Worm (Caenorhabditis elegans) whole organism, early embryonic: ENCODE data around the gene F22E5.21.
"Not testable (repeated sequence)": the region's sequence is repeated elsewhere in the genome, so short reads cannot be mapped to it uniquely, and the experiment has no call there.

Source experiments
- B0310.2 ChIP-seq: sonication (generic microtip); optimal IDR thresholded peaks from 2 replicates; lab custom pipeline; 2016; ENCODE audit warnings: mild to moderate bottlenecking, missing genetic modification characterization, missing compliant biosample characterization
- F13C5.2 ChIP-seq: sonication (generic microtip); optimal IDR thresholded peaks from 2 replicates; lab custom pipeline; 2017; ENCODE audit warnings: mild to moderate bottlenecking, missing genetic modification characterization, inconsistent platforms, missing compliant biosample characterization
- aly-1 ChIP-seq: sonication (generic microtip); optimal IDR thresholded peaks from 2 replicates; lab custom pipeline; 2016; ENCODE audit warnings: missing genetic modification characterization, missing compliant biosample characterization
- ama-1 ChIP-seq: fragments of 150-350 bp; optimal IDR thresholded peaks from 2 replicates; lab custom pipeline; 2014
- ceh-13 ChIP-seq: fragments of 200-800 bp; sonication (Bioruptor generic); optimal IDR thresholded peaks from 2 replicates; lab custom pipeline; 2018; ENCODE audit warnings: mild to moderate bottlenecking, missing genetic modification characterization, missing compliant biosample characterization
- ceh-36 ChIP-seq: sonication (generic microtip); optimal IDR thresholded peaks from 2 replicates; lab custom pipeline; 2016; ENCODE audit warnings: missing genetic modification characterization, inconsistent platforms, missing compliant biosample characterization
- ets-7 ChIP-seq: sonication (generic microtip); optimal IDR thresholded peaks from 2 replicates; lab custom pipeline; 2016; ENCODE audit warnings: missing genotype, missing genetic modification characterization, missing compliant biosample characterization
- flt-1 ChIP-seq: fragments of 200-800 bp; sonication (Bioruptor generic); IDR thresholded peaks from 2 replicates; pipeline ENCODE4 v1.3.6; 2022; ENCODE audit warnings: missing genetic modification characterization, missing compliant biosample characterization
- hmbx-1 ChIP-seq: sonication (generic microtip); optimal IDR thresholded peaks from 2 replicates; lab custom pipeline; 2016; ENCODE audit warnings: mild to moderate bottlenecking, missing genetic modification characterization, missing compliant biosample characterization
- hmg-4 ChIP-seq: fragments of 200-800 bp; sonication (Bioruptor generic); optimal IDR thresholded peaks from 2 replicates; lab custom pipeline; 2018; ENCODE audit warnings: mild to moderate bottlenecking, missing genetic modification characterization, missing compliant biosample characterization
- hnd-1 ChIP-seq: sonication (generic microtip); optimal IDR thresholded peaks from 2 replicates; lab custom pipeline; 2016; ENCODE audit warnings: missing genetic modification characterization, missing compliant biosample characterization
- pes-1 ChIP-seq: fragments of 200-800 bp; sonication (Bioruptor generic); IDR thresholded peaks from 2 replicates; pipeline ENCODE4 v1.3.6; 2022; ENCODE audit warnings: missing genetic modification reagents, missing genetic modification characterization, missing compliant biosample characterization
- scrt-1 ChIP-seq: fragments of 200-800 bp; sonication (Bioruptor generic); IDR thresholded peaks from 2 replicates; pipeline ENCODE4 v1.3.6; 2022; ENCODE audit warnings: missing genetic modification characterization, missing compliant biosample characterization
- sea-1 ChIP-seq: fragments of 200-800 bp; sonication (Bioruptor generic); conservative IDR thresholded peaks from 2 replicates; pipeline ENCODE4 v1.3.6; 2022; ENCODE audit warnings: missing genetic modification characterization, missing compliant biosample characterization
- tbx-11 ChIP-seq: fragments of 200-800 bp; sonication (Bioruptor generic); IDR thresholded peaks from 2 replicates; pipeline ENCODE4 v1.3.6; 2022; ENCODE audit warnings: missing genetic modification characterization, missing compliant biosample characterization
- tbx-37 ChIP-seq: fragments of 200-800 bp; sonication (Bioruptor generic); conservative IDR thresholded peaks from 2 replicates; pipeline ENCODE4 v1.3.6; 2022; ENCODE audit warnings: missing genetic modification reagents, missing genetic modification characterization, missing compliant biosample characterization
- tra-4 ChIP-seq: sonication (generic microtip); optimal IDR thresholded peaks from 2 replicates; lab custom pipeline; 2017; ENCODE audit warnings: missing genetic modification characterization, missing compliant biosample characterization

Gene F22E5.21

DNA sequence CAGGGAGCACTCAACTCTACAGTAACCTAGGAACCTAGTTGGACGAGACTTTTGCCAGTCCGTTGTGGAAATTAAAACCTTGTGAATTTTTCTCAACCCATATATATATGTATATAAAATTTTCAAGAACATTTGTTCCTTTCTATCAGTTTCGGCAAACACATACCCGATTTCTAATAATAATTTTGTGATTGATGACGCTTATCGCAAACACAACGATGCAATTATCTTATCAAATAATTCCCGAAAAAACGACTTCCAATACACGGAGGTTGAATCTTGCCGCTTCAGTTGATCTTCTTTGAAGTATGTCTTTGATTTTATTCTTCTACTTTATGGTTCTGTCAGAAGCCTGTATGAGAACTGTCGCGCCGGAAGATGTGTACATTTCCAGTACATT lies 27.8 kb upstream of the F22E5.21 start, which contains the start of gene F22E5.2:
Gene F22E5.2, plus strand, starts transcription at position 301 of the 400 bp plus-strand sequence.
- not testable (repeated sequence) for TF ChIP-seq ceh-36; tra-4 (tag; lab: Kevin White, UChicago); scrt-1 (GFP tag; lab: Robert Waterston, UW)

DNA sequence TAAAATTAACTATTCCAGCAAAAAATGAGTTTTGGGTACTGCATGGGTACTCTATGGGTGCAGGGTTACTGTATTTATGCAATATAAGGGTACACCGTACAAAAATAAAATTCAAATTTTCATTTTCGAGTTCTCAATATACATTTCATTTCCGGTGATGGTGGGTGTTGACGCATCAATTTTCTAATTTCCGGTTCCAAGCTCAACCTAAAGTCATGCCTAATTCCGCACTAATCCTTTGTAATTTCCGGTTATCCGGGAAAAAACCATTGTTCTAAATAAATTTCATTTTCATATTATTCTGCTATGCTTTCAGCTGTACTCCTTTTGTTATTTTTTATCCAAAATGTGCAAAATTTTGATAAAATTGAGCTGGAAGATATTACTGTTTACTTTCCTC lies 22.1 kb upstream of the F22E5.21 start, which contains the start of gene gcy-21:
Gene gcy-21, plus strand, starts transcription at position 301 of the 400 bp plus-strand sequence.
- no peak for TF ChIP-seq hnd-1
- TF ChIP-seq sea-1 (GFP tag; lab: Robert Waterston, UW) = no peak
- no peak for TF ChIP-seq B0310.2 (tag; lab: Kevin White, UChicago)
- TF ChIP-seq tbx-11 (GFP tag; lab: Robert Waterston, UW) = no peak
- no peak for TF ChIP-seq aly-1 (tag; lab: Kevin White, UChicago)
- TF ChIP-seq ama-1 (lab: Kevin White, UChicago) = no peak
- TF ChIP-seq ceh-36 = no peak
- no peak for TF ChIP-seq hmbx-1

DNA sequence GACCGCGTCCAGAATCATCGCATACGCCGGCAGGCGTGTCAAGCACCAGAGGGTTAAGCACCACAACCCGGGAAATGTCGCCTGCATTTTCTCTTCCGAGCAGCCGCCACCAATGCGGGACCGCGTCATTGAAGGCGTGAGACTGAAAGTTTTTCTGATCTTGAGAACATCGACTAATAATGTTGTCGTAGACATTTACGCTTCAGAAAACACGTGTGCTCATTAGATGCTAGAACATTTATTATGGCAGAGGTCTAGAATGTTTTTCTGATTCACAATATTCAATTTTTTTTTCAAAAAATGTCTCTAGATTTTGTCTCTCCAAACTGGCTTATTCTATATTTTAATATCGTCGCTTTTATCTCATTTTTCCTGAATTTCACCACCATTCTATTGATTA lies 19.3 kb upstream of the F22E5.21 start, which contains the start of gene sri-47:
Gene sri-47, plus strand, starts transcription at position 301 of the 400 bp plus-strand sequence.
- TF ChIP-seq ets-7 (no peak), hnd-1 (no peak), ceh-13 (no peak), sea-1 (GFP tag; lab: Robert Waterston, UW) (no peak), F13C5.2 (tag; lab: Kevin White, UChicago) (no peak), pes-1 (GFP tag; lab: Robert Waterston, UW) (no peak), tra-4 (tag; lab: Kevin White, UChicago) (no peak)

DNA sequence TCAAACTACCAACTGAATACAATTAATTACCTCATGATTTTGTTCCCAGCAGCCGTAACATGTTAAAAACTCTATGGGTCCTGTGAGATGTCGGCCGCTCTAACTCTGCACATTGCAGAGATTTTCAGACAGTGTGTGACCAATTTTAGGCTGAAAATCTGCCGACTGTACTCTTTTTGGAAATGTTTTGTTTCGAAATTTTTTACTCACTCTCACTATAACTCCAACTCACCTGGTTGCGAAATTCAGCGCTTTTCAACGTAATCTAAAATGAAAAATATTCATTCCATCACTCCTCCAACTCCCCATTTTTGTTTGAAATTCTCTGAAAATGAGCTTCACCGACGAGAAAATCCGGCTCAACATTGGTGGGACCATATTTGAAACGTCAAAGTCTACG lies 12.3 kb upstream of the F22E5.21 start, which contains the start of the genes F22E5.13 and F22E5.6:
Gene F22E5.13, minus strand, starts transcription at position 101 of the 400 bp plus-strand sequence.
Gene F22E5.6, plus strand, starts transcription at position 297 of the 400 bp plus-strand sequence.
- no peak for TF ChIP-seq B0310.2 (tag; lab: Kevin White, UChicago)
- no peak for TF ChIP-seq scrt-1 (GFP tag; lab: Robert Waterston, UW)
- no peak for TF ChIP-seq pes-1 (GFP tag; lab: Robert Waterston, UW)
- TF ChIP-seq flt-1 (GFP tag; lab: Robert Waterston, UW) = no peak
- TF ChIP-seq ceh-13 = no peak
- TF ChIP-seq hmg-4 (GFP tag; lab: Kevin White, UChicago) = no peak
- no peak for TF ChIP-seq tra-4 (tag; lab: Kevin White, UChicago)
- TF ChIP-seq sea-1 (GFP tag; lab: Robert Waterston, UW) = no peak
- no peak for TF ChIP-seq ceh-36
- no peak for TF ChIP-seq F13C5.2 (tag; lab: Kevin White, UChicago)
- no peak for TF ChIP-seq hmbx-1
- TF ChIP-seq tbx-37 (GFP tag; lab: Robert Waterston, UW) = no peak
- no peak for TF ChIP-seq ama-1 (lab: Kevin White, UChicago)
- TF ChIP-seq tbx-11 (GFP tag; lab: Robert Waterston, UW) = no peak

DNA sequence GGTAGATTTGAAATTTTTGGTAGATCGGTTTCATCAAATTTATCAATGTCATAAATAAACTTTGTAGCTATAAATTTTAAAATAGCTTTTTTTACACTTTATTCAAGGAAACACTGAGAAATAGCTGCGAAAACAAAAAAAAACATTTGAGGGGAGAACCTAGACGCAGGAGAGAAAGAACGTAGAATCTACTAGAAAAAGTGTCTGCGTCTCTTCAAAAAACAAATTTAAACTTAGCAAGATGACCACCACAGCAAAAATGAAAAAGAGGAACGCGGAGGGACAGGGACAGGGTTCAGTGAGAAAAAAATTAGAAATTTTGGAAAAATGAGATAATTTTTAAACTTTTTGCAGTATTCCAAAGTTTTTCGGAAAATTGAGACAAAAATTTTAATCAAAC lies 11.8 kb upstream of the F22E5.21 start:
- TF ChIP-seq ets-7 (no peak), B0310.2 (tag; lab: Kevin White, UChicago) (no peak), flt-1 (GFP tag; lab: Robert Waterston, UW) (no peak), hnd-1 (no peak), sea-1 (GFP tag; lab: Robert Waterston, UW) (no peak), F13C5.2 (tag; lab: Kevin White, UChicago) (no peak), pes-1 (GFP tag; lab: Robert Waterston, UW) (no peak), ceh-13 (no peak), hmg-4 (GFP tag; lab: Kevin White, UChicago) (no peak), tbx-11 (GFP tag; lab: Robert Waterston, UW) (no peak), ama-1 (lab: Kevin White, UChicago) (no peak), scrt-1 (GFP tag; lab: Robert Waterston, UW) (no peak), aly-1 (tag; lab: Kevin White, UChicago) (no peak), hmbx-1 (no peak), ceh-36 (no peak), tra-4 (tag; lab: Kevin White, UChicago) (no peak), tbx-37 (GFP tag; lab: Robert Waterston, UW) (no peak)

DNA sequence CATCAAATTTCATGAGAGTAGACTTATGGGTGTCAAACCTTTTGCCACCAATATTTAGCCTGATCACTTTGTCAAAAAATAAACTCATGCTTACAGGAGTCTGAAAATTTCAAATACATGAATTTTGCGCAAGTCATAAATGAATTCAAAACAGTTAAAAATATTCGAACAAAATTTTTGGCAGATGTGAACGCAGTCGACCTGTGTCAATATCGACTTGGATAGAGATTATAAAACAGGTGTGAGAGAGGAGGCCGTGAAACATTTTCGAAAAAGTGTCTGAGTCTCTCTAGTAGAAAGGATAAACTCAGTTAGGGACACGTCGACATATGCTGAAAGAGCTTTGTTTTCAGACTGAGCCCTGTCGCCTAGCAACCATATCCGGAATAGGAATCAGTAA lies 9.5 kb upstream of the F22E5.21 start, which contains the start of gene F22E5.12:
Gene F22E5.12, minus strand, starts transcription at position 101 of the 400 bp plus-strand sequence.
- not testable (repeated sequence) for TF ChIP-seq sea-1 (GFP tag; lab: Robert Waterston, UW); hmbx-1; B0310.2 (tag; lab: Kevin White, UChicago)

DNA sequence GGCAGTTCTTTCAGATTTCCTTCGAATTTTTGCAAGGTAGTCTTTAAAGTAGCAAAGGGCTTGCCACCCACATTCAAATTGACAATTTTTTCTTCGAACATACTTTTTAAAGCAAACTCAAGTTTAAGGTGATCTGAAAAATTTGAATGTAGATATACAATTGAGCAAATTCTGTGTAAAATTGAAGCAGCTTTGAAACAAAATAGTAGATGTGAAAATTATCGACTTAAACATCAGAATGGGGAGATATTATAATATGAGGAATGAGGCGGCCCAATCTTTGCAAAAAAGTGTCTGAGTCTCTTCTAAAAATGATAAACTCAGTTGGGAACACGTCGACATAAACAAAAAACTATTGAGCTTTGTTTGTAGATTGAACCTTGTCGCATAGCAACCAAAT lies 7.2 kb upstream of the F22E5.21 start, which contains the start of gene F22E5.11:
Gene F22E5.11, minus strand, starts transcription at position 101 of the 400 bp plus-strand sequence.
- TF ChIP-seq tbx-11 (GFP tag; lab: Robert Waterston, UW) (no peak), pes-1 (GFP tag; lab: Robert Waterston, UW) (no peak), ceh-36 (no peak), scrt-1 (GFP tag; lab: Robert Waterston, UW) (no peak), tbx-37 (GFP tag; lab: Robert Waterston, UW) (no peak), hnd-1 (no peak), sea-1 (GFP tag; lab: Robert Waterston, UW) (no peak), ets-7 (no peak), ceh-13 (no peak), tra-4 (tag; lab: Kevin White, UChicago) (no peak), B0310.2 (tag; lab: Kevin White, UChicago) (no peak), flt-1 (GFP tag; lab: Robert Waterston, UW) (no peak)

DNA sequence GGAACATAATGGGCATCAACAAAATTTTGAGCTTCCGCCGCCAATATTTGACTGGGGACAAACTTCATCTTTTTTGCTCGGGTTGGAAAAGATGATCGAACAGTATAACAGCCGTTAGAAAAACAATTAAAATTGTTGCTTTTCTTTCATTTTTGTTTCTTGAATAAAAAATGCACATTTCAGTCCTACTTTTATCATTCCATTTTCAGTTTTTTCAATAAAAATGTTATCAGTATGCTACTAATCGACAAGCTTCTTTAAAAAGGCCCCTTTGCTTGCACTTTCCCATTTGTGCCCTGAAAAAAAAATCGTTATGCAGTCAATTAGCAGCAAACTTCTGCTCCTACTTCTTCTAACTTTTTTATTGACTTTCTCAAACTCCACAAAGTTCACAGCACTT lies 4.5 kb upstream of the F22E5.21 start, which contains the start of gene F22E5.7:
Gene F22E5.7, plus strand, starts transcription at position 301 of the 400 bp plus-strand sequence.
- no peak for TF ChIP-seq B0310.2 (tag; lab: Kevin White, UChicago)
- no peak for TF ChIP-seq aly-1 (tag; lab: Kevin White, UChicago)
- TF ChIP-seq hmg-4 (GFP tag; lab: Kevin White, UChicago) = no peak
- TF ChIP-seq flt-1 (GFP tag; lab: Robert Waterston, UW) = no peak
- TF ChIP-seq ama-1 (lab: Kevin White, UChicago) = no peak
- TF ChIP-seq hmbx-1 = no peak
- TF ChIP-seq tra-4 (tag; lab: Kevin White, UChicago) = no peak
- no peak for TF ChIP-seq scrt-1 (GFP tag; lab: Robert Waterston, UW)
- TF ChIP-seq ets-7 = no peak
- TF ChIP-seq hnd-1 = no peak
- TF ChIP-seq sea-1 (GFP tag; lab: Robert Waterston, UW) = no peak
- no peak for TF ChIP-seq tbx-37 (GFP tag; lab: Robert Waterston, UW)
